Worm (Caenorhabditis elegans): ENCODE results near the gene wdr-20.

The wdr-20 gene

ce11 chrV:10153076-10153475, 19.1 kb upstream of the wdr-20 start:
- no peak for TF ChIP-seq unc-62 (GFP tag; optimal IDR thresholded peaks at IDR 0.05)
- no peak for TF ChIP-seq unc-39 (tag; optimal IDR thresholded peaks at IDR 0.05)
- TF ChIP-seq ceh-9 (tag; optimal IDR thresholded peaks at IDR 0.05), result no peak
- TF ChIP-seq mml-1 (tag; optimal IDR thresholded peaks at IDR 0.05), result no peak
- no peak for TF ChIP-seq sea-2 (GFP tag; optimal IDR thresholded peaks at IDR 0.05)
- no peak for TF ChIP-seq elt-1 (tag; optimal IDR thresholded peaks at IDR 0.05)
- no peak for TF ChIP-seq nhr-43 (tag; optimal IDR thresholded peaks at IDR 0.05; ENCODE audit: poor library complexity, severe bottlenecking)
- TF ChIP-seq nhr-28 (tag; optimal IDR thresholded peaks at IDR 0.05), result no peak
- TF ChIP-seq nhr-76 (tag; optimal IDR thresholded peaks at IDR 0.05), result no peak
- no peak for TF ChIP-seq jun-1 (tag; optimal IDR thresholded peaks at IDR 0.05)
- no peak for TF ChIP-seq ceh-28 (tag; optimal IDR thresholded peaks at IDR 0.05)
- TF ChIP-seq snpc-4 (tag; optimal IDR thresholded peaks at IDR 0.05), result no peak
- no peak for TF ChIP-seq zag-1 (tag; optimal IDR thresholded peaks at IDR 0.05)

ce11 chrV:10152278-10152677, 18.3 kb upstream of the wdr-20 start, which contains the start of gene srsx-28:
Gene srsx-28, plus strand, starts transcription at chrV:10152578.
- TF ChIP-seq ceh-16 (tag; optimal IDR thresholded peaks at IDR 0.05) (no peak), nfya-1 (tag; optimal IDR thresholded peaks at IDR 0.05; ENCODE audit: insufficient read depth) (no peak), lin-39 (tag; optimal IDR thresholded peaks at IDR 0.05) (no peak), unc-62 (GFP tag; optimal IDR thresholded peaks at IDR 0.05) (no peak), ceh-28 (tag; optimal IDR thresholded peaks at IDR 0.05) (no peak), pha-4 (tag; optimal IDR thresholded peaks at IDR 0.05) (no peak), elt-2 (tag; optimal IDR thresholded peaks at IDR 0.05) (no peak), egl-5 (tag; optimal IDR thresholded peaks at IDR 0.05) (no peak), nhr-237 (tag; optimal IDR thresholded peaks at IDR 0.05) (no peak), egl-27 (tag; optimal IDR thresholded peaks at IDR 0.05) (no peak), fos-1 (tag; optimal IDR thresholded peaks at IDR 0.05) (no peak), aly-2 (tag; optimal IDR thresholded peaks at IDR 0.05) (no peak), ceh-9 (tag; optimal IDR thresholded peaks at IDR 0.05) (no peak), nhr-23 (tag; optimal IDR thresholded peaks at IDR 0.05) (no peak), unc-39 (tag; optimal IDR thresholded peaks at IDR 0.05) (no peak), nhr-28 (tag; optimal IDR thresholded peaks at IDR 0.05) (no peak), pqm-1 (tag; optimal IDR thresholded peaks at IDR 0.05) (no peak), ztf-11 (tag; optimal IDR thresholded peaks at IDR 0.05) (no peak)

ce11 chrV:10149728-10150127, 15.8 kb upstream of the wdr-20 start, which contains the start of gene srsx-27:
Gene srsx-27, plus strand, starts transcription at chrV:10150028.
- TF ChIP-seq unc-39 (tag; optimal IDR thresholded peaks at IDR 0.05), result no peak
- TF ChIP-seq nhr-23 (tag; optimal IDR thresholded peaks at IDR 0.05), result no peak
- TF ChIP-seq nhr-67 (tag; optimal IDR thresholded peaks at IDR 0.05), result no peak
- no peak for TF ChIP-seq egl-5 (tag; optimal IDR thresholded peaks at IDR 0.05)
- TF ChIP-seq nhr-43 (tag; optimal IDR thresholded peaks at IDR 0.05; ENCODE audit: poor library complexity, severe bottlenecking), result no peak
- no peak for TF ChIP-seq ceh-16 (tag; optimal IDR thresholded peaks at IDR 0.05)
- TF ChIP-seq mdl-1 (tag; optimal IDR thresholded peaks at IDR 0.05), result no peak
- no peak for TF ChIP-seq sea-2 (GFP tag; optimal IDR thresholded peaks at IDR 0.05)

ce11 chrV:10148352-10148751, 14.4 kb upstream of the wdr-20 start, which contains the start of gene srsx-26:
Gene srsx-26, plus strand, starts transcription at chrV:10148652.
- TF ChIP-seq ztf-4 (tag; optimal IDR thresholded peaks at IDR 0.05) (no peak), R02D3.7 (tag; optimal IDR thresholded peaks at IDR 0.05) (no peak), nhr-11 (tag; optimal IDR thresholded peaks at IDR 0.05) (no peak), ceh-16 (tag; optimal IDR thresholded peaks at IDR 0.05) (no peak), nhr-25 (tag; optimal IDR thresholded peaks at IDR 0.05) (no peak), aly-2 (tag; optimal IDR thresholded peaks at IDR 0.05) (no peak), nhr-23 (tag; optimal IDR thresholded peaks at IDR 0.05) (no peak), unc-39 (tag; optimal IDR thresholded peaks at IDR 0.05) (no peak), ZK546.5 (tag; optimal IDR thresholded peaks at IDR 0.05) (no peak), elt-1 (tag; optimal IDR thresholded peaks at IDR 0.05) (no peak), fos-1 (tag; optimal IDR thresholded peaks at IDR 0.05) (no peak), nfya-1 (tag; optimal IDR thresholded peaks at IDR 0.05; ENCODE audit: insufficient read depth) (no peak), mdl-1 (tag; optimal IDR thresholded peaks at IDR 0.05) (no peak), elt-3 (tag; optimal IDR thresholded peaks at IDR 0.05) (no peak), lin-15B (tag; optimal IDR thresholded peaks at IDR 0.05) (no peak), skn-1 (tag; optimal IDR thresholded peaks at IDR 0.05) (no peak)
